Worm (Caenorhabditis elegans): ENCODE results near the gene H39E23.2.

- TF ChIP-seq lin-11 (tag; optimal IDR thresholded peaks at IDR 0.05) (no peak), zip-5 (tag; optimal IDR thresholded peaks at IDR 0.05) (no peak), ceh-18 (tag; optimal IDR thresholded peaks at IDR 0.05) (no peak), pha-4 (tag; optimal IDR thresholded peaks at IDR 0.05) (no peak), ceh-9 (tag; optimal IDR thresholded peaks at IDR 0.05) (no peak)
Measured at ce11 chrV:14120674-14121073, 10.5 kb downstream of the H39E23.2 start.

Measured in whole organism, late embryonic.